Fruit fly (Drosophila melanogaster) whole organism, embryonic: ENCODE data around the gene Lamtor4.
A peak's percentile ranks its signal among the peaks of the same experiment; 100 is the strongest.

ENCODE experiments used
- Atf3 ChIP-seq: fragments of 200-800 bp; sonication (Bioruptor generic); optimal IDR thresholded peaks from 3 replicates; lab custom pipeline; 2016; ENCODE audit warnings: missing biosample characterization, missing genetic modification characterization
- B-H1 ChIP-seq: fragments of 200-800 bp; sonication (Bioruptor generic); IDR thresholded peaks from 3 replicates; pipeline ENCODE4 v1.3.6; 2022; ENCODE audit warnings: missing biosample characterization, missing genetic modification characterization
- CG11695 ChIP-seq: fragments of 200-800 bp; sonication (Bioruptor generic); IDR thresholded peaks from 3 replicates; pipeline ENCODE4 v1.3.6; 2022; ENCODE audit warnings: missing biosample characterization, missing genetic modification characterization
- CG12104 ChIP-seq: fragments of 200-800 bp; sonication (Bioruptor generic); optimal IDR thresholded peaks from 3 replicates; lab custom pipeline; 2016; ENCODE audit warnings: missing biosample characterization, missing genetic modification characterization
- CG14667 ChIP-seq: fragments of 200-800 bp; sonication (Bioruptor generic); IDR thresholded peaks from 2 replicates; pipeline ENCODE4 v1.3.6; 2022; ENCODE audit warnings: missing biosample characterization, missing genetic modification characterization
- CG1603 ChIP-seq: fragments of 200-800 bp; sonication (Bioruptor generic); optimal IDR thresholded peaks from 2 replicates; lab custom pipeline; 2019; ENCODE audit warnings: missing biosample characterization, mild to moderate bottlenecking, missing genetic modification characterization, moderate library complexity
- CG18476 ChIP-seq: fragments of 200-800 bp; sonication (Bioruptor generic); optimal IDR thresholded peaks from 2 replicates; lab custom pipeline; 2016; ENCODE audit warnings: missing biosample characterization, mild to moderate bottlenecking, missing genetic modification characterization
- CG30431 ChIP-seq: fragments of 200-800 bp; sonication (Bioruptor generic); optimal IDR thresholded peaks from 2 replicates; lab custom pipeline; 2017; ENCODE audit warnings: missing biosample characterization, missing genetic modification characterization
- CG31224 ChIP-seq: fragments of 200-800 bp; sonication (Bioruptor generic); IDR thresholded peaks from 2 replicates; pipeline ENCODE4 v1.3.6; 2022; ENCODE audit warnings: missing biosample characterization, missing genetic modification characterization
- CG3838 ChIP-seq: fragments of 200-800 bp; sonication (Bioruptor generic); optimal IDR thresholded peaks from 3 replicates; lab custom pipeline; 2016; ENCODE audit warnings: missing biosample characterization, missing genetic modification characterization
- CG4328 ChIP-seq: fragments of 200-800 bp; sonication (Bioruptor generic); optimal IDR thresholded peaks from 3 replicates; lab custom pipeline; 2017; ENCODE audit warnings: missing biosample characterization, missing genetic modification reagents, missing genetic modification characterization
- CG6254 ChIP-seq: fragments of 200-800 bp; sonication (Bioruptor generic); optimal IDR thresholded peaks from 3 replicates; lab custom pipeline; 2017; ENCODE audit warnings: mild to moderate bottlenecking, missing biosample characterization, missing genetic modification reagents, missing genetic modification characterization
- CG6654 ChIP-seq: fragments of 200-800 bp; sonication (Bioruptor generic); optimal IDR thresholded peaks from 2 replicates; lab custom pipeline; 2017; ENCODE audit warnings: missing biosample characterization, mild to moderate bottlenecking, missing genetic modification characterization
- CG7372 ChIP-seq: fragments of 200-800 bp; sonication (Bioruptor generic); IDR thresholded peaks from 2 replicates; pipeline ENCODE4 v1.3.6; 2022; ENCODE audit warnings: missing biosample characterization, missing genetic modification characterization
- CG9727 ChIP-seq: fragments of 200-800 bp; sonication (Bioruptor generic); optimal IDR thresholded peaks from 3 replicates; lab custom pipeline; 2017; ENCODE audit warnings: missing biosample characterization, mild to moderate bottlenecking, missing genetic modification characterization
- CG9876 ChIP-seq: fragments of 200-800 bp; sonication (Bioruptor generic); optimal IDR thresholded peaks from 2 replicates; lab custom pipeline; 2016; ENCODE audit warnings: missing biosample characterization, missing genetic modification characterization
- CHES-1-like ChIP-seq: fragments of 200-800 bp; sonication (Bioruptor generic); optimal IDR thresholded peaks from 2 replicates; lab custom pipeline; 2016; ENCODE audit warnings: missing biosample characterization, missing genetic modification characterization
- CTCF ChIP-seq: fragments of 200-800 bp; sonication (Bioruptor generic); optimal IDR thresholded peaks from 2 replicates; lab custom pipeline; 2017; ENCODE audit warnings: missing biosample characterization, mild to moderate bottlenecking, missing genetic modification characterization, moderate library complexity
- Drgx ChIP-seq: fragments of 200-800 bp; sonication (Bioruptor generic); IDR thresholded peaks from 2 replicates; pipeline ENCODE4 v1.3.6; 2022; ENCODE audit warnings: missing biosample characterization, missing genetic modification characterization
- Ets65A ChIP-seq: fragments of 200-800 bp; sonication (Bioruptor generic); peaks from one replicate; lab custom pipeline; 2016; ENCODE audit warnings: missing biosample characterization, missing genetic modification characterization
- Hey ChIP-seq: fragments of 200-800 bp; sonication (Bioruptor generic); optimal IDR thresholded peaks from 3 replicates; lab custom pipeline; 2018; ENCODE audit warnings: missing biosample characterization, mild to moderate bottlenecking, missing genetic modification characterization
- Hr39 ChIP-seq: fragments of >200 bp; optimal IDR thresholded peaks from 2 replicates; lab custom pipeline; 2017
- Mrtf ChIP-seq: fragments of 200-800 bp; sonication (Bioruptor generic); IDR thresholded peaks from 3 replicates; pipeline ENCODE4 v1.3.6; 2022; ENCODE audit warnings: missing biosample characterization, missing genetic modification characterization
- Sox102F ChIP-seq: fragments of 200-800 bp; sonication (Bioruptor generic); optimal IDR thresholded peaks from 2 replicates; lab custom pipeline; 2018; ENCODE audit warnings: missing biosample characterization, mild to moderate bottlenecking, missing genetic modification characterization, moderate library complexity
- Sry-β ChIP-seq: fragments of 200-800 bp; sonication (Bioruptor generic); optimal IDR thresholded peaks from 2 replicates; lab custom pipeline; 2018; ENCODE audit warnings: missing biosample characterization, mild to moderate bottlenecking, missing genetic modification characterization, moderate library complexity
- Vsx1 ChIP-seq: fragments of 200-800 bp; sonication (Bioruptor generic); optimal IDR thresholded peaks from 2 replicates; lab custom pipeline; 2017; ENCODE audit warnings: missing biosample characterization, mild to moderate bottlenecking, missing genetic modification characterization, missing genetic modification reagents
- Xbp1 ChIP-seq: fragments of 200-800 bp; sonication (Bioruptor generic); optimal IDR thresholded peaks from 3 replicates; lab custom pipeline; 2016; ENCODE audit warnings: missing biosample characterization, mild to moderate bottlenecking, missing genetic modification characterization
- bowl ChIP-seq: fragments of 200-800 bp; sonication (Bioruptor generic); IDR thresholded peaks from 2 replicates; pipeline ENCODE4 v1.3.6; 2022; ENCODE audit warnings: missing biosample characterization, missing genetic modification characterization
- crc ChIP-seq: fragments of 200-800 bp; sonication (Bioruptor generic); optimal IDR thresholded peaks from 2 replicates; lab custom pipeline; 2016; ENCODE audit warnings: missing biosample characterization, missing genetic modification characterization
- crol ChIP-seq: fragments of 200-800 bp; sonication (Bioruptor generic); IDR thresholded peaks from 2 replicates; pipeline ENCODE4 v1.3.6; 2022; ENCODE audit warnings: missing biosample characterization, missing genetic modification characterization
- dysf ChIP-seq: fragments of 200-800 bp; sonication (Bioruptor generic); IDR thresholded peaks from 3 replicates; pipeline ENCODE4 v1.3.6; 2022; ENCODE audit warnings: missing biosample characterization, missing genetic modification characterization
- en ChIP-seq: fragments of 200-800 bp; sonication (Bioruptor generic); optimal IDR thresholded peaks from 2 replicates; lab custom pipeline; 2016; ENCODE audit warnings: missing biosample characterization, missing genetic modification characterization
- gem ChIP-seq: fragments of 200-800 bp; sonication (Bioruptor generic); optimal IDR thresholded peaks from 2 replicates; lab custom pipeline; 2019; ENCODE audit warnings: missing biosample characterization, mild to moderate bottlenecking, missing genetic modification characterization, moderate library complexity
- h ChIP-seq: fragments of >200 bp; optimal IDR thresholded peaks from 2 replicates; lab custom pipeline; 2017
- ham ChIP-seq: fragments of 200-800 bp; sonication (Bioruptor generic); IDR thresholded peaks from 2 replicates; pipeline ENCODE4 v1.3.6; 2022; ENCODE audit warnings: missing biosample characterization, missing genetic modification characterization
- kay ChIP-seq: fragments of 200-800 bp; sonication (Bioruptor generic); optimal IDR thresholded peaks from 2 replicates; lab custom pipeline; 2016; ENCODE audit warnings: missing biosample characterization, missing genetic modification characterization
- klu ChIP-seq: fragments of 200-800 bp; sonication (Bioruptor generic); IDR thresholded peaks from 2 replicates; pipeline ENCODE4 v1.3.6; 2022; ENCODE audit warnings: missing biosample characterization, missing genetic modification characterization
- lab ChIP-seq: fragments of 200-800 bp; sonication (Bioruptor generic); optimal IDR thresholded peaks from 3 replicates; lab custom pipeline; 2017; ENCODE audit warnings: missing biosample characterization, missing genetic modification characterization, mild to moderate bottlenecking, moderate library complexity, missing genetic modification reagents
- luna ChIP-seq: fragments of 200-800 bp; sonication (Bioruptor generic); optimal IDR thresholded peaks from 2 replicates; lab custom pipeline; 2016; ENCODE audit warnings: missing biosample characterization, missing genetic modification characterization
- mld ChIP-seq: fragments of 200-800 bp; sonication (Bioruptor generic); IDR thresholded peaks from 3 replicates; pipeline ENCODE4 v1.3.6; 2022; ENCODE audit warnings: missing biosample characterization, missing genetic modification characterization; ENCODE audit not compliant: partially characterized antibody
- nerfin-1 ChIP-seq: fragments of 200-800 bp; sonication (Bioruptor generic); optimal IDR thresholded peaks from 3 replicates; lab custom pipeline; 2019; ENCODE audit warnings: missing biosample characterization, mild to moderate bottlenecking, missing genetic modification characterization, moderate library complexity
- nmo ChIP-seq: fragments of 200-800 bp; sonication (Bioruptor generic); optimal IDR thresholded peaks from 2 replicates; lab custom pipeline; 2018; ENCODE audit warnings: missing biosample characterization, mild to moderate bottlenecking, missing genetic modification characterization, moderate library complexity
- nom ChIP-seq: fragments of 200-800 bp; sonication (Bioruptor generic); optimal IDR thresholded peaks from 2 replicates; lab custom pipeline; 2017; ENCODE audit warnings: missing biosample characterization, missing genetic modification characterization, mild to moderate bottlenecking, moderate library complexity, missing genetic modification reagents
- pho ChIP-seq: fragments of 200-800 bp; sonication (Bioruptor generic); optimal IDR thresholded peaks from 2 replicates; lab custom pipeline; 2016; ENCODE audit warnings: missing biosample characterization, missing genetic modification characterization
- prd ChIP-seq, 3 experiments: fragments of >200 bp in 2 of 3; fragments of 200-800 bp in 1 of 3; sonication (Bioruptor generic) in 1 of 3; optimal IDR thresholded peaks in 2 of 3; IDR thresholded peaks in 1 of 3; 2 replicates in 2 of 3; 3 replicates in 1 of 3; pipeline versions ENCODE4 v1.3.6 to Lab custom; 2017 to 2022; ENCODE audit warnings: missing biosample characterization in 1 of 3, missing genetic modification characterization in 1 of 3
- pros ChIP-seq: fragments of 200-800 bp; sonication (Bioruptor generic); optimal IDR thresholded peaks from 3 replicates; lab custom pipeline; 2019; ENCODE audit warnings: missing biosample characterization, mild to moderate bottlenecking, missing genetic modification characterization, moderate library complexity
- run ChIP-seq: fragments of 200-800 bp; sonication (Bioruptor generic); optimal IDR thresholded peaks from 3 replicates; lab custom pipeline; 2018; ENCODE audit warnings: missing biosample characterization, mild to moderate bottlenecking, missing genetic modification characterization
- seq ChIP-seq: fragments of 200-800 bp; sonication (Bioruptor generic); IDR thresholded peaks from 2 replicates; pipeline ENCODE4 v1.3.6; 2022; ENCODE audit warnings: missing biosample characterization, missing genetic modification characterization
- slou ChIP-seq: fragments of 200-800 bp; sonication (Bioruptor generic); optimal IDR thresholded peaks from 3 replicates; lab custom pipeline; 2016; ENCODE audit warnings: missing biosample characterization, missing genetic modification characterization
- tin ChIP-seq: fragments of 200-800 bp; sonication (Bioruptor generic); optimal IDR thresholded peaks from 3 replicates; lab custom pipeline; 2016; ENCODE audit warnings: missing biosample characterization, missing genetic modification characterization
- wek ChIP-seq: fragments of 200-800 bp; sonication (Bioruptor generic); optimal IDR thresholded peaks from 3 replicates; lab custom pipeline; 2018; ENCODE audit warnings: missing biosample characterization, mild to moderate bottlenecking, missing genetic modification characterization, moderate library complexity
- z ChIP-seq: fragments of 200-800 bp; sonication (Bioruptor generic); IDR thresholded peaks from 3 replicates; pipeline ENCODE4 v1.3.6; 2022; ENCODE audit warnings: missing biosample characterization, missing genetic modification characterization

Gene Lamtor4

dm6 chr3L:3882046-3882445 is 14.7 kb upstream of the Lamtor4 start (continued):
- TF ChIP-seq CG4328 (GFP tag; lab: Kevin White, UChicago) (no peak), CG14667 (no peak), CG3838 (GFP tag; lab: Kevin White, UChicago) (no peak), lab (GFP tag; lab: Kevin White, UChicago) (no peak), CG18476 (GFP tag; lab: Kevin White, UChicago) (no peak), Hey (tag; lab: Kevin White, UChicago) (no peak), nom (no peak), CG7372 (no peak), CG9727 (peak; percentile 35), CG1603 (tag; lab: Kevin White, UChicago) (no peak), CG30431 (GFP tag; lab: Kevin White, UChicago) (peak; percentile 12), nmo (GFP tag; lab: Kevin White, UChicago) (peak; percentile 17), Vsx1 (no peak), crc (GFP tag; lab: Kevin White, UChicago) (no peak), Hr39 (lab: Kevin White, UChicago) (no peak), gem (tag; lab: Kevin White, UChicago) (peak; percentile 38), luna (GFP tag; lab: Kevin White, UChicago) (no peak), nerfin-1 (no peak), CG6254 (GFP tag; lab: Kevin White, UChicago) (no peak), Xbp1 (peak; percentile 13), tin (GFP tag; lab: Kevin White, UChicago) (peak; percentile 15), Atf3 (GFP tag; lab: Kevin White, UChicago) (no peak), CHES-1-like (GFP tag; lab: Kevin White, UChicago) (no peak), CG9876 (GFP tag; lab: Kevin White, UChicago) (no peak), pho (no peak)

- no peak for TF ChIP-seq slou
- no peak for TF ChIP-seq klu (GFP tag; lab: Robert Waterston, UW)
- TF ChIP-seq prd (optimal IDR thresholded peaks at IDR 0.05; lab: Kevin White, UChicago) = no peak
- TF ChIP-seq prd (GFP tag; IDR thresholded peaks at IDR 0.05; lab: Robert Waterston, UW) = no peak
- TF ChIP-seq crol (GFP tag; lab: Robert Waterston, UW) = no peak
- TF ChIP-seq CG11695 (GFP tag; lab: Robert Waterston, UW) = no peak
- TF ChIP-seq Ets65A (GFP tag; lab: Kevin White, UChicago) = peak; percentile 41
- no peak for TF ChIP-seq ham (GFP tag; lab: Robert Waterston, UW)
- TF ChIP-seq B-H1 (GFP tag; lab: Robert Waterston, UW) = no peak
- TF ChIP-seq en (GFP tag; lab: Kevin White, UChicago) = no peak
- peak; percentile 74 for TF ChIP-seq CTCF (GFP tag; lab: Kevin White, UChicago)
These were observed 10.8 kb upstream of the Lamtor4 start for dm6 chr3L:3885933-3886332.

dm6 chr3L:3887392-3887791 is 9.3 kb upstream of the Lamtor4 start:
- TF ChIP-seq CG6654 (GFP tag; lab: Kevin White, UChicago) (no peak), z (0 out of 3 replicates have a peak, but pooled peaks have one; percentile 14), CG31224 (GFP tag; lab: Robert Waterston, UW) (no peak), Mrtf (no peak), Drgx (GFP tag; lab: Robert Waterston, UW) (no peak), seq (GFP tag; lab: Robert Waterston, UW) (peak; percentile 31; the same call in 1 of the 2 replicates), wek (no peak), bowl (GFP tag; lab: Robert Waterston, UW) (no peak), kay (GFP tag; lab: Kevin White, UChicago) (no peak), pros (GFP tag; lab: Kevin White, UChicago) (peak; percentile 65), h (no peak), crol (GFP tag; lab: Robert Waterston, UW) (0 out of 2 replicates have a peak, but pooled peaks have one; percentile 16), Sox102F (GFP tag; lab: Kevin White, UChicago) (no peak), CG12104 (no peak), mld (GFP tag; lab: Robert Waterston, UW) (no peak), dysf (GFP tag; lab: Robert Waterston, UW) (no peak), Sry-β (no peak), run (tag; lab: Kevin White, UChicago) (no peak), en (GFP tag; lab: Kevin White, UChicago) (no peak)
